Worm (Caenorhabditis elegans): ENCODE measurements around the gene F43C1.7.

F43C1.7 gene

DNA sequence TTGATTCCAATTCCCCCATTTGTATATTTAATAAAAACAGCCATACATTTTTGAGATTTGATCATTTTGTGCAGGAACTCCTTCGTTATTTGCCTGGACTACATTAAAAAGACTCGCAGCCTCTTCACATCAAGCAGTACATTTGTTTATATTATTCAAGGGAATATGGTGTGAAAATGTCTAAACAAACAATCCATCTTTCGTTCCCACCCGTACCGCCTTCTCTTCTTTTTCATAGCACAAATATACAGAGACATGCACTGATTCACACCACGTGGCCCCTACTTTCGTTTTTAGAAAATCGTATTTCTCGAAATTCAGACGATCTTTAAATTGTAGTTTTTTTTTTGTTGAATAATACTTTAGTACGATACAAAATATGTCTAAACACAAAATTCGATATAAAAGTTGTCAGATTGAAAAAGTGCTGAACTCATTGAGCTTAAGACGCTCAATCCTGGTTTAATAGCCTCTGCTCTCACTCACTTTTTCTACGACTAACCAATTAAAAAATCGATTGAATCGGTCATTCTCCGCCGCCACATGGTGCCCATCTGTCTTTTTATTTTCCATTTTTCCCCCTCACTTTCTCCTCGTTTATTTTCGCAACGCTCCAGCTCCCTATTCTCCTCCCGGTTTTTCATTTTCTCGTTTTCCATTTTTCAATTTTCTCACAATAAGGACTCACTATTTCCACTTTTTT is 46.9 kb downstream of the F43C1.7 start:
- TF ChIP-seq elt-3 (tag; optimal IDR thresholded peaks at IDR 0.05) (no peak), mab-5 (tag; optimal IDR thresholded peaks at IDR 0.05) (peak; percentile 20), lin-32 (GFP tag; optimal IDR thresholded peaks at IDR 0.05) (peak; percentile 50), cnd-1 (tag; optimal IDR thresholded peaks at IDR 0.05) (peak; percentile 3), ces-1 (GFP tag; optimal IDR thresholded peaks at IDR 0.05) (peak; percentile 35)

DNA sequence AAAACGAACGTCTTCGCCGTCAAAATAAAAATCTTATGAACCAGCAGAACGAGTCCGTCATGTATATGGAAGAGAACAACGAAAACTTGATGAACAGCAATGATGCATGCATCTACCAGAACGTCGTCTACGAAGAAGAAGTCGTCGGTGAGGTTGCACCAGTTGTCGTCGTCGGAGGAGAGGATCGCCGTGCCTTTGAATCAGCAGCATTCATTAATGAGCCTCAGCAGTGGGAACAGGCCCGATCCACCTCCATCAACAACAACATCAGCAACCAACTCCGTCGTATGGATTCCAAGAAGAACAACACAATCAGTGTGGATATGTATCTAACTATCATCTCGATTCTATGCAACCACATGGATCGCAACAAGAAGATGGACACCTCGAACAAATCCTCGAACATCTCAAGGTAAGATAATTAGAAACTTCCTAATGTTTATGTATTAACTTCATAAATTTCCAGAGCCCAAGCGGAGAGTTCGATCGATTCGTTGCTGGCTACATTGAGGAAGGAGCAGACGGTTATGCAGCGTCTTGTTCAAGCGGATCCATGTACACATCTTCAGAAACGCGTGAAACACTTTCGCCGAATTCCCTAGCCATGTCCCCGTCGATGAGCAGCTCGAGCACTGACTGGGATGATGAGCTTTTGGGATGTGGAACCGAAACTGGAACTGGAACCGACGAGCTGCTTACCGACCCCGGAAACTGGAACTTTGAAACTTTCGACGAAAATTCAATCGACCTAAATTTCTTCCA is 47.8 kb downstream of the F43C1.7 start:
- no peak for TF ChIP-seq nhr-2 (tag; optimal IDR thresholded peaks at IDR 0.05)
- TF ChIP-seq nhr-12 (tag; optimal IDR thresholded peaks at IDR 0.05) = no peak
- TF ChIP-seq ham-2 (GFP tag; optimal IDR thresholded peaks at IDR 0.05) = no peak
- TF ChIP-seq flh-1 (GFP tag; optimal IDR thresholded peaks at IDR 0.05) = no peak
- TF ChIP-seq snpc-4 (tag; optimal IDR thresholded peaks at IDR 0.05) = no peak
- no peak for TF ChIP-seq ceh-83 (GFP tag; optimal IDR thresholded peaks at IDR 0.05)
- no peak for TF ChIP-seq lin-13 (tag; optimal IDR thresholded peaks at IDR 0.05)
- TF ChIP-seq unc-120 (tag; optimal IDR thresholded peaks at IDR 0.05; ENCODE audit: poor library complexity, severe bottlenecking) = no peak
- no peak for TF ChIP-seq elt-3 (tag; optimal IDR thresholded peaks at IDR 0.05)
- no peak for TF ChIP-seq lin-32 (GFP tag; optimal IDR thresholded peaks at IDR 0.05)
- no peak for TF ChIP-seq M03D4.4 (tag; optimal IDR thresholded peaks at IDR 0.05)
- TF ChIP-seq unc-39 (tag; optimal IDR thresholded peaks at IDR 0.05) = no peak
- no peak for TF ChIP-seq sptf-1 (tag; optimal IDR thresholded peaks at IDR 0.05)
- TF ChIP-seq ceh-39 (tag; optimal IDR thresholded peaks at IDR 0.05) = no peak

DNA sequence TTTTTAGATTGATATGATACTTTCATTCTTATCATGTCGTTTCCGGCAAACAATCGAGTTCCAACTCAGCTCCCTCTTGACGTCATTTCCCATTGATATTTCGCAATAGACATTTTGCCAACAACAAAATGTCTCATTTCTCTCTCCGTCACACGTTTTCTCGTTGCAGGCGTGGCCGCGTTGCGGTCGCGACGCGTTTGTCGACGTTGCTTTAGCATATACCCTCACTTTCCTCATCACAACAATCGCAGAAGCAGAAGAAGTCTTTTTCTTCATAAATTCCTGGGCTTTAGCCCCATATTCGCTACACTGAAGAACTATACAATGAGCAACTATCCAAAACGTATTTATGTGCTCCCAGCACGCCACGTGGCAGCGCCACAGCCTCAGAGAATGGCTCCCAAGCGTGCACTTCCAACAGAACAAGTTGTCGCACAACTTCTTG is 48.7 kb downstream of the F43C1.7 start, which contains the start of gene xbp-1:
Gene xbp-1 (plus strand): TSS at position 151 of the 445 bp plus-strand sequence.
- TF ChIP-seq unc-62 (GFP tag; optimal IDR thresholded peaks at IDR 0.05) = peak; percentile 75
- no peak for TF ChIP-seq cnd-1 (tag; optimal IDR thresholded peaks at IDR 0.05)
- TF ChIP-seq ztf-11 (tag; optimal IDR thresholded peaks at IDR 0.05) = peak; percentile 17
- TF ChIP-seq elt-1 (tag; optimal IDR thresholded peaks at IDR 0.05; ENCODE audit: borderline replicate concordance, insufficient read depth) = no peak
- no peak for TF ChIP-seq blmp-1 (tag; optimal IDR thresholded peaks at IDR 0.05)
- no peak for TF ChIP-seq nhr-28 (tag; optimal IDR thresholded peaks at IDR 0.05)
- TF ChIP-seq tbx-8 (GFP tag; optimal IDR thresholded peaks at IDR 0.05) = no peak
- peak; percentile 39 for TF ChIP-seq drap-1 (GFP tag; optimal IDR thresholded peaks at IDR 0.05)
- peak; percentile 29 for TF ChIP-seq lin-13 (tag; optimal IDR thresholded peaks at IDR 0.05)
- TF ChIP-seq ceh-39 (tag; optimal IDR thresholded peaks at IDR 0.05) = peak; percentile 59
- TF ChIP-seq pha-4 (tag; optimal IDR thresholded peaks at IDR 0.05) = peak; percentile 81
- peak; percentile 77 for TF ChIP-seq lsy-2 (tag; optimal IDR thresholded peaks at IDR 0.05)
- peak; percentile 87 for TF ChIP-seq mep-1 (tag; optimal IDR thresholded peaks at IDR 0.05)
- peak; percentile 41 for TF ChIP-seq hlh-1 (tag; optimal IDR thresholded peaks at IDR 0.05)
- TF ChIP-seq elt-3 (tag; optimal IDR thresholded peaks at IDR 0.05) = peak; percentile 20
- peak; percentile 73 for TF ChIP-seq nhr-237 (tag; optimal IDR thresholded peaks at IDR 0.05)
- peak; percentile 8 for TF ChIP-seq mab-5 (tag; optimal IDR thresholded peaks at IDR 0.05)
- TF ChIP-seq sem-2 (GFP tag; optimal IDR thresholded peaks at IDR 0.05) = no peak
- TF ChIP-seq ces-1 (GFP tag; optimal IDR thresholded peaks at IDR 0.05) = peak; percentile 80
- TF ChIP-seq ham-2 (GFP tag; optimal IDR thresholded peaks at IDR 0.05) = peak; percentile 79
- peak; percentile 22 for TF ChIP-seq unc-120 (tag; optimal IDR thresholded peaks at IDR 0.05; ENCODE audit: poor library complexity, severe bottlenecking)
- peak; percentile 72 for TF ChIP-seq sptf-1 (tag; optimal IDR thresholded peaks at IDR 0.05)
- peak; percentile 10 for TF ChIP-seq zip-8 (tag; optimal IDR thresholded peaks at IDR 0.05)
- no peak for TF ChIP-seq ceh-43 (GFP tag; optimal IDR thresholded peaks at IDR 0.05)
